Worm (Caenorhabditis elegans) whole organism, young adult: Measurements from ENCODE around the gene fbxa-81.

ENCODE experiments used
- B0261.1 ChIP-seq: sonication (generic microtip); optimal IDR thresholded peaks from 2 replicates; lab custom pipeline; 2016; ENCODE audit warnings: mild to moderate bottlenecking, missing genetic modification characterization, moderate library complexity, missing compliant biosample characterization
- C17E4.6 ChIP-seq: fragments of 200-800 bp; sonication (Bioruptor generic); IDR thresholded peaks from 2 replicates; pipeline ENCODE4 v1.3.6; 2022; ENCODE audit warnings: missing genetic modification reagents, missing genetic modification characterization, missing compliant biosample characterization
- F22D6.2 ChIP-seq: sonication (generic microtip); optimal IDR thresholded peaks from 2 replicates; lab custom pipeline; 2016; ENCODE audit warnings: mild to moderate bottlenecking, missing genetic modification characterization, missing compliant biosample characterization
- F33H1.4 ChIP-seq: fragments of 200-800 bp; sonication (Bioruptor generic); IDR thresholded peaks from 2 replicates; pipeline ENCODE4 v1.3.6; 2022; ENCODE audit warnings: missing genetic modification reagents, missing genetic modification characterization, missing compliant biosample characterization
- F57C9.4 ChIP-seq: sonication (generic microtip); optimal IDR thresholded peaks from 2 replicates; lab custom pipeline; 2017; ENCODE audit warnings: mild to moderate bottlenecking, missing genetic modification characterization, missing compliant biosample characterization
- K11D2.4 ChIP-seq: fragments of 200-800 bp; sonication (Bioruptor generic); IDR thresholded peaks from 2 replicates; pipeline ENCODE4 v1.3.6; 2022; ENCODE audit warnings: missing genetic modification reagents, missing genetic modification characterization, missing compliant biosample characterization
- akir-1 ChIP-seq: fragments of 200-800 bp; sonication (Bioruptor generic); optimal IDR thresholded peaks from 2 replicates; lab custom pipeline; 2018; ENCODE audit warnings: mild to moderate bottlenecking, missing genetic modification characterization, moderate library complexity, missing compliant biosample characterization
- atf-7 ChIP-seq: sonication (generic microtip); optimal IDR thresholded peaks from 2 replicates; lab custom pipeline; 2017; ENCODE audit warnings: mild to moderate bottlenecking, missing genetic modification characterization, missing compliant biosample characterization
- athp-1 ChIP-seq: sonication (generic microtip); optimal IDR thresholded peaks from 2 replicates; lab custom pipeline; 2017; ENCODE audit warnings: mild to moderate bottlenecking, missing genetic modification characterization, missing compliant biosample characterization
- cebp-1 ChIP-seq, 2 experiments: fragments of 200-800 bp in 1 of 2; sonication (Bioruptor generic) in 1 of 2; sonication (generic microtip) in 1 of 2; IDR thresholded peaks in 1 of 2; optimal IDR thresholded peaks in 1 of 2; 2 replicates each; pipeline versions ENCODE4 v1.3.6 to Lab custom; 2017 to 2022; ENCODE audit warnings: missing compliant biosample characterization in 2 of 2, missing genetic modification characterization in 2 of 2, mild to moderate bottlenecking in 1 of 2, missing genetic modification reagents in 1 of 2, moderate library complexity in 1 of 2
- cebp-2 ChIP-seq: fragments of 200-800 bp; sonication (Bioruptor generic); IDR thresholded peaks from 2 replicates; pipeline ENCODE4 v1.3.6; 2022; ENCODE audit warnings: missing genetic modification characterization, missing compliant biosample characterization
- ceh-27 ChIP-seq: fragments of 200-800 bp; sonication (Bioruptor generic); optimal IDR thresholded peaks from 2 replicates; lab custom pipeline; 2018; ENCODE audit warnings: mild to moderate bottlenecking, missing genetic modification characterization, moderate library complexity, missing compliant biosample characterization
- ceh-58 ChIP-seq: fragments of 200-800 bp; sonication (Bioruptor generic); IDR thresholded peaks from 2 replicates; pipeline ENCODE4 v1.3.6; 2022; ENCODE audit warnings: missing genetic modification characterization, missing compliant biosample characterization
- chd-7 ChIP-seq: sonication (generic microtip); optimal IDR thresholded peaks from 2 replicates; lab custom pipeline; 2016; ENCODE audit warnings: mild to moderate bottlenecking, missing genetic modification characterization, moderate library complexity, missing compliant biosample characterization
- die-1 ChIP-seq: sonication (generic microtip); optimal IDR thresholded peaks from 2 replicates; lab custom pipeline; 2016; ENCODE audit warnings: missing genotype, mild to moderate bottlenecking, missing genetic modification characterization, missing compliant biosample characterization
- dox-1 ChIP-seq: fragments of 200-800 bp; sonication (Bioruptor generic); IDR thresholded peaks from 2 replicates; pipeline ENCODE4 v1.3.6; 2022; ENCODE audit warnings: missing genetic modification reagents, missing genetic modification characterization, missing compliant biosample characterization
- dpl-1 ChIP-seq: fragments of 150-350 bp; optimal IDR thresholded peaks from 2 replicates; lab custom pipeline; 2014; ENCODE audit warnings: missing biosample characterization, missing genetic modification reagents, missing genetic modification characterization
- egrh-3 ChIP-seq: fragments of 200-800 bp; sonication (Bioruptor generic); IDR thresholded peaks from 2 replicates; pipeline ENCODE4 v1.3.6; 2022; ENCODE audit warnings: missing genetic modification reagents, missing genetic modification characterization, missing compliant biosample characterization
- ets-4 ChIP-seq: fragments of 200-800 bp; sonication (Bioruptor generic); optimal IDR thresholded peaks from 2 replicates; lab custom pipeline; 2018; ENCODE audit warnings: mild to moderate bottlenecking, missing genetic modification characterization, missing compliant biosample characterization
- fkh-3 ChIP-seq: sonication (generic microtip); optimal IDR thresholded peaks from 2 replicates; lab custom pipeline; 2016; ENCODE audit warnings: mild to moderate bottlenecking, missing genetic modification characterization, missing compliant biosample characterization
- gei-17 ChIP-seq: fragments of 200-800 bp; sonication (Bioruptor generic); optimal IDR thresholded peaks from 2 replicates; lab custom pipeline; 2018; ENCODE audit warnings: mild to moderate bottlenecking, missing genetic modification characterization, missing compliant biosample characterization
- hmg-1.2 ChIP-seq: fragments of 200-800 bp; sonication (Bioruptor generic); IDR thresholded peaks from 2 replicates; pipeline ENCODE4 v1.3.6; 2022; ENCODE audit warnings: missing genetic modification reagents, missing genetic modification characterization, missing compliant biosample characterization
- let-526 ChIP-seq: fragments of 200-800 bp; sonication (Bioruptor generic); IDR thresholded peaks from 2 replicates; pipeline ENCODE4 v1.3.6; 2022; ENCODE audit warnings: missing genetic modification reagents, missing genetic modification characterization, missing compliant biosample characterization
- lin-26 ChIP-seq: fragments of 200-800 bp; sonication (Bioruptor generic); IDR thresholded peaks from 2 replicates; pipeline ENCODE4 v1.3.6; 2022; ENCODE audit warnings: missing genetic modification reagents, missing genetic modification characterization, missing compliant biosample characterization
- lin-40 ChIP-seq: sonication (generic microtip); optimal IDR thresholded peaks from 2 replicates; lab custom pipeline; 2016; ENCODE audit warnings: missing genetic modification characterization, mild to moderate bottlenecking, missing compliant biosample characterization, missing genotype, missing genetic modification reagents
- lir-1 ChIP-seq: fragments of 200-800 bp; sonication (Bioruptor generic); conservative IDR thresholded peaks from 2 replicates; pipeline ENCODE4 v1.3.6; 2022; ENCODE audit warnings: missing genetic modification reagents, missing genetic modification characterization, missing compliant biosample characterization
- lsy-27 ChIP-seq: sonication (generic microtip); optimal IDR thresholded peaks from 2 replicates; lab custom pipeline; 2017; ENCODE audit warnings: missing genetic modification characterization, mild to moderate bottlenecking, missing compliant biosample characterization, antibody characterized with exemption, missing genotype, borderline replicate concordance; ENCODE audit not compliant: insufficient read depth
- madf-6 ChIP-seq: fragments of 200-800 bp; sonication (Bioruptor generic); IDR thresholded peaks from 2 replicates; pipeline ENCODE4 v1.3.6; 2022; ENCODE audit warnings: missing genetic modification reagents, missing genetic modification characterization, missing compliant biosample characterization
- mcd-1 ChIP-seq: fragments of 200-800 bp; sonication (Bioruptor generic); IDR thresholded peaks from 2 replicates; pipeline ENCODE4 v1.3.6; 2022; ENCODE audit warnings: missing genetic modification reagents, missing genetic modification characterization, missing compliant biosample characterization
- nhr-80 ChIP-seq: sonication (generic microtip); optimal IDR thresholded peaks from 2 replicates; lab custom pipeline; 2016; ENCODE audit warnings: missing genetic modification characterization, missing compliant biosample characterization
- rec-8 ChIP-seq, 2 experiments: sonication (generic microtip); optimal IDR thresholded peaks; 2 replicates each; lab custom pipeline; 2016; ENCODE audit warnings: mild to moderate bottlenecking in 2 of 2, missing genetic modification characterization in 2 of 2, missing genetic modification reagents in 2 of 2, missing genotype in 2 of 2, missing biosample characterization in 1 of 2, missing compliant biosample characterization in 1 of 2, moderate library complexity in 1 of 2
- repo-1 ChIP-seq: sonication (generic microtip); optimal IDR thresholded peaks from 2 replicates; lab custom pipeline; 2017; ENCODE audit warnings: mild to moderate bottlenecking, missing genetic modification characterization, missing compliant biosample characterization
- sea-2 ChIP-seq: fragments of 200-800 bp; sonication (Bioruptor generic); IDR thresholded peaks from 2 replicates; pipeline ENCODE4 v1.3.6; 2022; ENCODE audit warnings: missing genetic modification characterization, missing compliant biosample characterization
- snpc-4 ChIP-seq, 5 experiments: fragments of 150-350 bp in 1 of 5; sonication (generic microtip) in 4 of 5; optimal IDR thresholded peaks; 2 replicates each; lab custom pipeline; 2014 to 2018; ENCODE audit warnings: missing genetic modification characterization in 5 of 5, missing biosample characterization in 3 of 5, antibody characterized with exemption in 2 of 5, mild to moderate bottlenecking in 2 of 5, missing compliant biosample characterization in 2 of 5, missing genotype in 2 of 5, moderate library complexity in 2 of 5, missing genetic modification reagents in 1 of 5
- somi-1 ChIP-seq: fragments of 200-800 bp; sonication (Bioruptor generic); optimal IDR thresholded peaks from 2 replicates; lab custom pipeline; 2018; ENCODE audit warnings: mild to moderate bottlenecking, missing genetic modification characterization, missing compliant biosample characterization
- tbp1 ChIP-seq: fragments of 200-800 bp; sonication (Bioruptor generic); optimal IDR thresholded peaks from 2 replicates; lab custom pipeline; 2018; ENCODE audit warnings: mild to moderate bottlenecking, missing genetic modification characterization, missing compliant biosample characterization
- unc-62 ChIP-seq: fragments of 150-350 bp; optimal IDR thresholded peaks from 2 replicates; lab custom pipeline; 2014; ENCODE audit warnings: missing biosample characterization, missing genetic modification reagents, missing genetic modification characterization
- zfh-2 ChIP-seq: fragments of 200-800 bp; sonication (Bioruptor generic); conservative IDR thresholded peaks from 2 replicates; pipeline ENCODE4 v1.3.6; 2022; ENCODE audit warnings: missing genetic modification reagents, missing genetic modification characterization, missing compliant biosample characterization
- ztf-22 ChIP-seq: fragments of 200-800 bp; sonication (Bioruptor generic); optimal IDR thresholded peaks from 2 replicates; lab custom pipeline; 2018; ENCODE audit warnings: mild to moderate bottlenecking, missing genetic modification characterization, moderate library complexity, missing compliant biosample characterization
- ztf-26 ChIP-seq: sonication (generic microtip); optimal IDR thresholded peaks from 2 replicates; lab custom pipeline; 2017; ENCODE audit warnings: missing genetic modification characterization, missing compliant biosample characterization
- ztf-6 ChIP-seq: fragments of 200-800 bp; sonication (Bioruptor generic); IDR thresholded peaks from 2 replicates; pipeline ENCODE4 v1.3.6; 2022; ENCODE audit warnings: missing genetic modification reagents, missing genetic modification characterization, missing compliant biosample characterization

Gene fbxa-81

ce11 chrX:14505578-14506353 lies 36.1 kb downstream of the fbxa-81 start:
- TF ChIP-seq ceh-27 (peak; percentile 34), ztf-26 (peak; percentile 18), F57C9.4 (no peak), rec-8 (tag; optimal IDR thresholded peaks at IDR 0.05; lab: Kevin White, UChicago) (no peak), gei-17 (peak; percentile 22), die-1 (tag; lab: Kevin White, UChicago) (no peak), akir-1 (GFP tag; lab: Kevin White, UChicago) (no peak), unc-62 (GFP tag; lab: Kevin White, UChicago) (no peak), lir-1 (GFP tag; lab: Robert Waterston, UW) (no peak), let-526 (peak; percentile 23; the same call in 1 of the 2 replicates), fkh-3 (tag; lab: Kevin White, UChicago) (no peak), snpc-4 (GFP tag; optimal IDR thresholded peaks at IDR 0.05; lab: Kevin White, UChicago) (no peak), snpc-4 (tag; optimal IDR thresholded peaks at IDR 0.05; lab: Kevin White, UChicago) (peak in 1 of 4 experiments; percentile 45), chd-7 (tag; lab: Kevin White, UChicago) (peak; percentile 52), F22D6.2 (tag; lab: Kevin White, UChicago) (no peak), lin-40 (tag; lab: Kevin White, UChicago) (peak; percentile 36), B0261.1 (tag; lab: Kevin White, UChicago) (no peak), ztf-22 (peak; percentile 48), somi-1 (GFP tag; lab: Kevin White, UChicago) (peak; percentile 55), C17E4.6 (no peak), mcd-1 (GFP tag; lab: Robert Waterston, UW) (0 out of 2 replicates have a peak, but pooled peaks have one; percentile 21), atf-7 (peak; percentile 7), lin-26 (peak; percentile 36; the same call in 1 of the 2 replicates), repo-1 (tag; lab: Kevin White, UChicago) (no peak), zfh-2 (GFP tag; lab: Robert Waterston, UW) (peak; percentile 98), dox-1 (GFP tag; lab: Robert Waterston, UW) (peak; percentile 69), cebp-1 (GFP tag; IDR thresholded peaks at IDR 0.05; lab: Robert Waterston, UW) (no peak), cebp-1 (tag; optimal IDR thresholded peaks at IDR 0.05; lab: Kevin White, UChicago) (peak; percentile 73), F33H1.4 (GFP tag; lab: Robert Waterston, UW) (no peak), ztf-6 (GFP tag; lab: Robert Waterston, UW) (no peak), cebp-2 (GFP tag; lab: Robert Waterston, UW) (no peak), dpl-1 (no peak), nhr-80 (peak; percentile 92), K11D2.4 (GFP tag; lab: Robert Waterston, UW) (no peak), ceh-58 (no peak), lsy-27 (tag; lab: Kevin White, UChicago) (no peak), madf-6 (0 out of 2 replicates have a peak, but pooled peaks have one; percentile 32), athp-1 (no peak), ets-4 (GFP tag; lab: Kevin White, UChicago) (peak; percentile 36), tbp1 (GFP tag; lab: Kevin White, UChicago) (peak; percentile 16), sea-2 (GFP tag; lab: Robert Waterston, UW) (no peak), hmg-1.2 (GFP tag; lab: Robert Waterston, UW) (peak; percentile 20; the same call in 1 of the 2 replicates), egrh-3 (GFP tag; lab: Robert Waterston, UW) (peak; percentile 79)
